Fruit fly (Drosophila melanogaster) S2 (cell line): ENCODE results near the gene TwdlY.
A peak's percentile ranks its signal among the peaks of the same experiment; 100 is the strongest.

Experiments
- CG8478 ChIP-seq: fragments of >200 bp; optimal IDR thresholded peaks from 2 replicates; lab custom pipeline; 2018
- CTCF ChIP-seq, 2 experiments: fragments of >200 bp; optimal IDR thresholded peaks; 2 replicates each; lab custom pipeline; 2018

Gene TwdlY

DNA sequence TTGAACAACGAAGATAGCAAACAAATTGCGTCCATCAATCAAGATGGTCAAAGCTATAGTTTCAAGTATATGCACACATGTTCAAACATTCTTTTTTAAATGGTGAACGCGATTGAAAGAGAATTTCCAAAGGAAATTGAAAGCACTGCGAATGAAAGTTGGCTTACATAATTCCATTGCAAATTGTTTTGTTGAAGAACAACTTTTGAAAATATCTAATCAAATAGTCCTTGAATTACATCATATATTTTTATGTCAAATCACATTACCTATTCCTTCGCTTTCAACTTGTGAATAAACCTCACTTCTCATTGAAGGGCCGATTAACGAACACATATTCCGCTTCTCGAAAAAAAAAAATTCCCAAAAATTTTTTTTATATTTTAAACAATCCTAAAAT, 5.9 kb downstream of the TwdlY start, which contains the start of gene CG32568:
TSS of gene CG32568 (plus strand) at position 301 of the 400 bp plus-strand sequence.
- TF ChIP-seq CTCF (optimal IDR thresholded peaks at IDR 0.05; lab: Kevin White, UChicago), result no peak
- TF ChIP-seq CG8478 (lab: Kevin White, UChicago), result no peak

DNA sequence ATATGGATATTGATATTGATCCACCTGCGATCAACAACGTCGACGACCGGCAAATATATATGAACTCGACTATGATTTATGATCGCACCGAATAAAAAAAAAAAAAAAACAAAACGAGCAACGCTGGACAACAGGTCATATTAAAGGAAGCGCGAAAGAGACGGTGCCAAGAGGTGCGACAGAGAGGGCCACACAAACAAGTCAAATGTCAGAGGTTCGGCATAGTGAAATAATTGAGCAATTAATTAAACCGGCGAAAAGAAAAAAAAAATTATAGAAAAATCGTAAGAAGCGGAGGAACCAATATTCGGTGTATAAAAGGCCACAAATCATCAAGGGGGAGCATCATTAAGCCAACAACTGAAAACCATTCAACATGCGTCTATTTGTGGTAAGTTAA, 7.8 kb downstream of the TwdlY start, which contains the start of gene Twdlalpha:
TSS of gene Twdlalpha (plus strand) at position 301 of the 400 bp plus-strand sequence.
- TF ChIP-seq CTCF (optimal IDR thresholded peaks at IDR 0.05; lab: Kevin White, UChicago), result no peak
- TF ChIP-seq CG8478 (lab: Kevin White, UChicago), result no peak

DNA sequence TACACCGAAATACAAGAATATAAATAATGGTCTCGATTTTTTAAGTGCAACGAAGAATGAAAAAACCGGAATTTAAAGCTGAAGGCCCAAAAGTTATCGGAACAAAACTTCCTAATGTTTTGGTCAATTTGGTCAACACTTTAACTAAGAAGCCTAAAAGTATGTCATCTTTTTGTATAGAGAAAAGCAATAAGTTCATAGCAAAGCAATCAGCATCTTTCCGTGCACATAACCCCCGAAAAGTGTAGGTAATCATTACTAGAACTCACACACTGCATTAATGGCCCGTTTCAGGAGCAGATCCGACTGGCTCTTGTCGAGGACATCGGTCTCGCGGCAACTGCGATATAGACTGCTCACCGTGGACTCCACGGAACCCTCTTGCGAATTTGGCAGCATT, 9.6 kb downstream of the TwdlY start:
- TF ChIP-seq CTCF (optimal IDR thresholded peaks at IDR 0.05; lab: Kevin White, UChicago), result no peak
- no peak for TF ChIP-seq CG8478 (lab: Kevin White, UChicago)

DNA sequence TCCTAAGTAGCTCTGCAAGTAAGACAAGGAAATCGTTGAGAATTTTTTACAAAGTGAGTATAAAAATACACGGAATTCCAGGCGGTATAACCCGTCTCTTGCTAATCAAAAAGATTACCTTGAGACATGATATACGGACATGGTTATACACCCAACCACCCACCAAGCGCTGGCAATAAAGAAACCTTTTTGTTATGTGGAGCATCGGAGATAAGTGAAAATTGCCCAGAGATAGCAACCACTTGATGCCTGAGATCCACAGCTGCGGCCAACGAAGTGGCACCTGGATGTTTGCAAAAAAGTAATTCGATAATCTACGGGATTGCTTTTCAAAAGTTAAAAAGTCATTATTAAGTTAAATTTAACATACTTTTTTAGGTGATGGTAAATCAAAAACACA, 11.2 kb downstream of the TwdlY start:
- TF ChIP-seq CTCF (optimal IDR thresholded peaks at IDR 0.05; lab: Kevin White, UChicago) (no peak), CG8478 (lab: Kevin White, UChicago) (no peak)

DNA sequence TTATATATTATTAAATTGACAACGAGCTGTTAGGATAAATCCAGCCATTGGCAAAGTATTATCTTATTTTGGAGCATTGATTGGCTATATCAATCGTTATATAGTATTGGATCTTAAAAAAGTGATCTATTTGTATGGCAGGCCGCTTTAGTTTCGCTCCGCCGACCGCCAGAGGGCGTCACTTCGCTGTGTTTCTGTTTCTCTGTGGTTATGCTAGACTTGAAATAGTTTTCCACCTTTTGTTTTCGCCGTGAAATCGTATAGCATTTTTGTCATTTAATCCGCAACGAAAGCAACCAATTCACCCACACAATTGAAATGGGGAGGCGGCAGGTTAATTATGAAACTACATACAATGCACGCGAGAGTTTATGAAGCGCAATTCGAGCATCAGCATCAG, 12.1 kb downstream of the TwdlY start:
- TF ChIP-seq CG8478 (lab: Kevin White, UChicago) (no peak), CTCF (optimal IDR thresholded peaks at IDR 0.05; lab: Kevin White, UChicago) (peak; percentile 87)

DNA sequence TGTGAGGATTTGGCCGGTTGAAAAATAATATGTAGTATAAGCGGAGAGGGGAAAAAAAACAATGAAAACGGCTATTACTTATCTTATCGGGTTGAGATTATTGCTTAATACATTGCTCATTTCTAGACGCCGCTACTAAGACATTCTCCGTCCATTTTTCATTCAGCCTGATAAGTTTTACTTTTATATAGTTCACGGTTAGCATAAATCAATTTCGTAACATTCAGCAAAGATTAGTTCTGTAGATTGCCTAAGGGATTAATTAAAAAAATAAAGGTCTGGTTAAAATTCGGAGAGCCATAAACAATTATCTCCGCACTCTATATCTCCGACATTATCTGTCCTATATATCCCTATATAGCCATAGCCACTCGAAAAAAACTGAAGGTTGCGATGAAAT, 12.7 kb downstream of the TwdlY start:
- TF ChIP-seq CTCF (optimal IDR thresholded peaks at IDR 0.05; lab: Kevin White, UChicago) (no peak), CG8478 (lab: Kevin White, UChicago) (no peak)

DNA sequence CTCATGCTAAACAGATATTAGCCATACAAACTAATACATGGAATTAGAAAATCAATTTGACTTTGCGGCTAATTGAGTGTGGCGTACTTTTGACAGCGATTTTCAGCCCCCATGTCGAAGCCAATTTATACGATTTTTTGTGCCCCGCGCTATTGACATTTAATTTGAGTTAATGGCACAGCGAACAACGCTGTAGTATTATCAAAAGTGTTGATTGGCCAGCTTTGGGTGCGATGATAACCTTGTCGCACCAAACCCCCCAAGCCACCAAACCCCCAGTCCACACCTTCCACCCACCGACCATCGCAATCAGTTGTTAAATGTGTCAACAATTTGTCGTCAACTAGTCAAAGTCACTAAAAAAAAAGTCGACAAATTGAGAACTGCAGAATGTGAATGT, 14.6 kb downstream of the TwdlY start:
- no peak for TF ChIP-seq CG8478 (lab: Kevin White, UChicago)
- no peak for TF ChIP-seq CTCF (optimal IDR thresholded peaks at IDR 0.05; lab: Kevin White, UChicago)

DNA sequence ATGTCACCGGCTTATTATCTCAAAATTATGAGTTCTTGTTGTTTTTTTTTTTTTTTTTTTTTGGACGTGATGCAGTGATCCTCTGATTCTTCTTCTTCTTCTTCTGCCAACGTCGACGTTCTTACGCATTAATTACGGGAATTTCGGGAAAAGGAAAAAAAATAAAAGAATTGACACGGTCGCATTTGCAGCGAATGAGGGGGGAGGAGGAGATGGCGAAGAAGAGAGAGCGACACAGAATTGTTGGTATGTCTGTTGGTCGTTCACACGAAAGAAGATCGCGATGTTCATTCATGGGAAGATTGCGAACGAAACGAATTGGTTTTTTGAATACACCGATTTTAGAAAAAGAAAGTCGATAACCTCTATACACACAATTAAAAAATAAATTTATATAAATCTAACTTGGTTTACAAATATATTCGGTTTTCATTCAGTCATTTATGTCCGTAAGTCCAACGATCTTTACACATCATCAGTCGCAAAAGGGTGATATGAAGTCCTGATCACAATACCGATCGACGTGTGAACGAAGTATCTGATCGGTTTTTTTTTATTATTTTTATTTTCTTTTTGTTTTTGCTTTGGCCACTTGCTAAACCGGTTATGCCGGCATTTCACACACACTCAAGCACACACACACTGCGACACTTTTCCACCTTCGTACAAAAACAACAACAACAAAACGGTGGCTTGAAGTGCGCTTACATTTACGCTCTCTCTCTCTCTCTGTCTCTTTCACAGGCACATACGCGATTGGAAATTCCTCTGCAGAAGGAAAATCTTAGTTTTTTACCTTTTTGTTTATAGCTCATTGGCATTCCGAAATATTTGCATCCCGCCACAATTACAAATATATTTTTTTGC, 16.2 kb downstream of the TwdlY start:
- no peak for TF ChIP-seq CG8478 (lab: Kevin White, UChicago)
- TF ChIP-seq CTCF (optimal IDR thresholded peaks at IDR 0.05; lab: Kevin White, UChicago), result no peak

DNA sequence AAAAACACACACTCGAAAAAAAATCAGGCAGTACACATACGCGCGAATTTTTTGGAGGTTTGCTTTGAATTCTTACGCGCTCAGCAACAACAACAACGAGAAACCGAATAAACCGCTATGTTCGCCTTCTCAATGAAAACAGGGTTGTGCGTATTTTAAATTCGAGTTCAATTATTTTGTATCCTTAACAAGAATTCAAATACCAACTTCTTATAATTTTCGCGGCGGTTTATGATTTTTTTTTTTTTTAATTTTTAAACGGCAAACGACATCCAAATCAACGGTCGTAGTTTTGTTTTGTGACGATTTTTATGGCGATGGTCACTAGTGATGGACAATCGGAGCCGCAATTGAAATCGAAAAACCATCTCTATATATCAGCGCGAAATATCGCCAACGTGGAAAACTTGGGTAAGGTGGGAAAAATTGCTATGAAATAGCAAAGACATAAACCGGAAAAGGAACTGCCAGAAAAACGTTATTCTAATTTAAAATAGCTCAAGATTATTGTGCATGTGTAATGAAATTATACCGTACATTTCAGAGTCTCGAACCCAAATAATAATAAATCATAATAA, 16.9 kb downstream of the TwdlY start, which contains the start of gene goe:
TSS of gene goe (minus strand) at position 332 of the 578 bp plus-strand sequence.
- TF ChIP-seq CG8478 (lab: Kevin White, UChicago) (no peak), CTCF (optimal IDR thresholded peaks at IDR 0.05; lab: Kevin White, UChicago) (peak; percentile 18 to 63)

DNA sequence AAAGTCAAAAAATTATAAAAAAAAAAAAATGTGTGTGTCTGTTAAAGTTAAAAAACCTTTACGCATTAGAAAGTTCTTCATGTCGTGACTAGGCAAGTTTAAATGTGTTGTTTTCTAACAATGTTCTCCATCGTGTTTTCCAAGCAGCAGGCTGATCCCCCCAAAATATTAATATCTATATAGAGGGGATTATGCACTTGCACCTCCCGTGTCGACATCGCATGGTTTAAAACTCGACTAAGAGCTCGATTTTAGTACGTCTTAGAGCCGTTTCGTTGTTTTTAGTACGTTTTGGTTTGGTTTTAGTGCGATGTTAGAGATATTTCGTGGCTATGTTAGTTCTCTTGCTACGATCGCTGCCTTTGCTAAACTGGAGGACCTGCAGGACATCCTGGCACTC, 18.3 kb downstream of the TwdlY start:
- TF ChIP-seq CG8478 (lab: Kevin White, UChicago) (no peak), CTCF (optimal IDR thresholded peaks at IDR 0.05; lab: Kevin White, UChicago) (peak in 1 of 2 experiments; percentile 47)

DNA sequence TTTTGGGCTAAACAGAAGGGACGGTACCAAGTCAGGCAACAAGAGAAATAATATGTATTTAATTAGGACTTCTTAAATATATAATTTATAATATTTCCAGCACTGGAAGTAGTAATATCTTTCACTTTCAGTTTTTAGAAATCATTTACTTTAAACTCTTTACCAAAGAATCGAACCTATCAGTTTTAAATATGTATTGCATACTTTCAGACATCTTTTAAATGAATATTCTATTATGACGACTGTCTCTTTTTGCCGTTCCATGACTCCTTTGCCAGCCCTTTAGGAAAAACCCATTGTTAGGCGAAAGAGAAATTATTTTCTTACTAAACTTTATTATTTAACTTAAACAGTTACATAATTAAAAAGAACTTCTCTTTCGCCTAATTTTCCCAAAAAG, 22.9 kb downstream of the TwdlY start:
- no peak for TF ChIP-seq CG8478 (lab: Kevin White, UChicago)
- TF ChIP-seq CTCF (optimal IDR thresholded peaks at IDR 0.05; lab: Kevin White, UChicago), result no peak

DNA sequence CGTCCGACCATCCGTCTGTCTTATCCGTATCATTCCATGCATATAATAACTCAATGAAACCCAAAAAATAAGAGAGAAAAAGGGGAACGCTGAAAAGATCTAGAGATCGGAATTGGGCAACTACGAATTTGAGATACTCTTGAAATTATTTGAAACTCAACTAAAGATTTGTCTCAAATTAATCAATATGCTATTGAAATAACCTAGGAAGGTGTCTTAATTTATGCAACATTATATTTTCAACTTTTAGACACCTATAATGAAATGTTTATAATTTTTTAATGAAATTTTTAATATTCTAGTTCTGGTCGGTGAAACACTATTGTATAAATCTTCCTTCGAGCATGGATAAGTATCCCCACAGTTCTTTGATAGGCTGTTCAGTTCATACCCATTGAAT, 25.8 kb downstream of the TwdlY start:
- TF ChIP-seq CG8478 (lab: Kevin White, UChicago) (no peak), CTCF (optimal IDR thresholded peaks at IDR 0.05; lab: Kevin White, UChicago) (no peak)

DNA sequence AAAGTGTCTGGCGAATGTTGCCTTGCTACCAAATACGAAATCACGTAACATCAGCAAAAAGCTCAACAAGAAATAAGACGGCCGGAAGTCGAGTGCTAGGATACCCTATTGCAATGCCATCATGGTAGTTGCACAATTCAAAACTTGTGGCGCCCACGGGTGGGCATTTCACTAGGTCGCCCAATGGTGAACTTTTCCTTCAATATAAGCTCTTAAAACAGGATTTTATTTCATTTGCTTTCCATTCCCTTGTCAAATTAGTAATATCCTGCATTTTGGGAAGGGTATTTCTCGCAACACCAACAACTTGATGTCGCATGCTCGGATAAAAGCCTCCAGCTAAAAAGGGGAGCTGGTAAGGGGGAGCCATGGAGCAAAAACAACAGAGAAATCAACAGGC, 26.8 kb downstream of the TwdlY start:
- TF ChIP-seq CG8478 (lab: Kevin White, UChicago) (no peak), CTCF (optimal IDR thresholded peaks at IDR 0.05; lab: Kevin White, UChicago) (no peak)

DNA sequence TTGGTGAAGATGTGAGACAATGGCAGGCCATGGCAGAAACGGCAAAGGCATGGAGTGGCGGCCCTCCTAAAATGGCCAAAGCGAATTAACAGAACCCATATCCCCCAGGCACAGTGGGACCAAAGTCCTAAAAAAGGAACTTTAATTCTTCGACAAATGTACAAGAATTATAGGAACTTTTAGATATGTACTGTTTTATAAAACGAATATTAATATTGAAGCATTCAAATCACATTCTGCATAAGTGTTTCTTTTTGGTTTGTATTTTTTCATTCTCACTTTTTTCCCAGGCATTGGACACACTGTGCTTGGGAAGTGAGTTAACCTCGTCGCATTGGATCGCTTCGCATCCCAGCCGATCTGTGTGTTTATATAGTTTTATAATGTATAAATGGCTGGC, 30.2 kb downstream of the TwdlY start:
- TF ChIP-seq CTCF (optimal IDR thresholded peaks at IDR 0.05; lab: Kevin White, UChicago), result no peak
- no peak for TF ChIP-seq CG8478 (lab: Kevin White, UChicago)

DNA sequence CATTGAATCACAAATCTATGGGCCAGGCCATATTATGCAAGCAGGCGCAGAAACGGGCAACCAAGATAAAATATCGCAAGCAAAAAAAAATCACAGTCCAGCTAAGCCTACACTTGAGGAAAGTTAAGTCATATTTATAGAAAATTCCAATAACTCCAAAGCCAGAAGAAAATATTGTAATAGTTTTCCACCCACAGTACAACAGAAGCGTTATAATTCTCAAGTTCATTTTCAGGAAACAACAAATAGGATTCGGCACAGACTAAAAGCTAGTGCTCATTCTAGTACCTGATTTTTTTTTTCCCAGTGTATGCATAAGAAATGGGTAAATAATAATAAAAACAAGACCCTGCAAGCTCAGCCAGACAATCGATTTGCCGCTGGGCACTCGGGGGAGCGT, 31.1 kb downstream of the TwdlY start:
- TF ChIP-seq CTCF (optimal IDR thresholded peaks at IDR 0.05; lab: Kevin White, UChicago), result no peak
- TF ChIP-seq CG8478 (lab: Kevin White, UChicago), result no peak
